Fruit fly (Drosophila melanogaster): ENCODE data around the gene Mbs.

Mbs gene

dm6 chr3L:16034224-16034623 is 17.5 kb upstream of the Mbs start, which contains the start of gene CG42538:
Gene CG42538, plus strand, starts transcription at chr3L:16034524.
- TF ChIP-seq fkh (GFP tag; optimal IDR thresholded peaks at IDR 0.05) (no peak), Blimp-1 (GFP tag; optimal IDR thresholded peaks at IDR 0.05) (no peak)

- TF ChIP-seq svp (GFP tag) = no peak
- no peak for TF ChIP-seq Sox15 (GFP tag; optimal IDR thresholded peaks at IDR 0.05)
- no peak for TF ChIP-seq salr (GFP tag; optimal IDR thresholded peaks at IDR 0.05)
- no peak for TF ChIP-seq acj6 (GFP tag; optimal IDR thresholded peaks at IDR 0.05)
- no peak for TF ChIP-seq Eip78C (GFP tag)
- TF ChIP-seq CG15336 (GFP tag; IDR thresholded peaks at IDR 0.05) = no peak
- TF ChIP-seq lz (GFP tag; optimal IDR thresholded peaks at IDR 0.05) = no peak
- no peak for TF ChIP-seq esn (GFP tag; optimal IDR thresholded peaks at IDR 0.05)
- no peak for TF ChIP-seq cyc (GFP tag; optimal IDR thresholded peaks at IDR 0.05)
- TF ChIP-seq Hr39 (GFP tag; optimal IDR thresholded peaks at IDR 0.05) = no peak
- no peak for TF ChIP-seq spab (GFP tag; optimal IDR thresholded peaks at IDR 0.05)
- no peak for TF ChIP-seq achi (GFP tag; optimal IDR thresholded peaks at IDR 0.05)
- TF ChIP-seq ss (GFP tag; optimal IDR thresholded peaks at IDR 0.05) = no peak
- TF ChIP-seq CG9139 (GFP tag; optimal IDR thresholded peaks at IDR 0.05) = no peak
- TF ChIP-seq CG8632 (GFP tag; optimal IDR thresholded peaks at IDR 0.05) = no peak
- no peak for TF ChIP-seq Met (GFP tag; optimal IDR thresholded peaks at IDR 0.05)
- no peak for TF ChIP-seq CG34406 (GFP tag; optimal IDR thresholded peaks at IDR 0.05)
- TF ChIP-seq CG3919 (GFP tag; optimal IDR thresholded peaks at IDR 0.05) = no peak
- TF ChIP-seq CG32006 (GFP tag; optimal IDR thresholded peaks at IDR 0.05) = no peak
- TF ChIP-seq Eip75B (GFP tag; optimal IDR thresholded peaks at IDR 0.05) = no peak
Observed at dm6 chr3L:16035185-16035584, 16.6 kb upstream of the Mbs start, which contains the start of gene CG5895. Gene CG5895, plus strand, starts transcription at chr3L:16035485.

- TF ChIP-seq CG6276 (GFP tag; optimal IDR thresholded peaks at IDR 0.05) (peak; percentile 76), Sox15 (GFP tag; optimal IDR thresholded peaks at IDR 0.05) (peak; percentile 43), fd59A (GFP tag; optimal IDR thresholded peaks at IDR 0.05) (peak; percentile 39), fkh (GFP tag; optimal IDR thresholded peaks at IDR 0.05) (peak; percentile 43), dac (GFP tag; optimal IDR thresholded peaks at IDR 0.05) (peak; percentile 9), Met (GFP tag; optimal IDR thresholded peaks at IDR 0.05) (peak; percentile 80), fd85E (GFP tag; optimal IDR thresholded peaks at IDR 0.05) (no peak), esn (GFP tag; optimal IDR thresholded peaks at IDR 0.05) (peak; percentile 78), cyc (GFP tag; optimal IDR thresholded peaks at IDR 0.05) (peak; percentile 67), CG6163 (GFP tag; IDR thresholded peaks at IDR 0.05) (peak; percentile 85), CG4318 (GFP tag; optimal IDR thresholded peaks at IDR 0.05) (peak; percentile 35), OdsH (GFP tag; optimal IDR thresholded peaks at IDR 0.05) (peak; percentile 70), Sox102F (GFP tag; optimal IDR thresholded peaks at IDR 0.05) (peak; percentile 76), dsx (GFP tag; optimal IDR thresholded peaks at IDR 0.05; ENCODE audit: poor library complexity, severe bottlenecking) (peak; percentile 42), eg (GFP tag; IDR thresholded peaks at IDR 0.05) (peak; percentile 89), CG3919 (GFP tag; optimal IDR thresholded peaks at IDR 0.05) (peak; percentile 83), CG31627 (GFP tag; optimal IDR thresholded peaks at IDR 0.05) (peak; percentile 73), Gug (GFP tag; IDR thresholded peaks at IDR 0.05) (peak; percentile 73), Smox (GFP tag; optimal IDR thresholded peaks at IDR 0.05) (peak; percentile 78), CG10669 (GFP tag; optimal IDR thresholded peaks at IDR 0.05) (peak; percentile 68), CG32006 (GFP tag; optimal IDR thresholded peaks at IDR 0.05) (peak; percentile 75), CG15336 (GFP tag; IDR thresholded peaks at IDR 0.05) (peak; percentile 91), pdm3 (GFP tag; optimal IDR thresholded peaks at IDR 0.05) (peak; percentile 75), Hr39 (GFP tag; optimal IDR thresholded peaks at IDR 0.05) (peak; percentile 78), Eip75B (GFP tag; optimal IDR thresholded peaks at IDR 0.05) (peak; percentile 84), CG8119 (GFP tag; IDR thresholded peaks at IDR 0.05) (peak; percentile 82; the same call in 2 of the 3 replicates), Lpt (GFP tag; optimal IDR thresholded peaks at IDR 0.05) (peak; percentile 72), Hr4 (GFP tag; optimal IDR thresholded peaks at IDR 0.05) (peak; percentile 78), ss (GFP tag; optimal IDR thresholded peaks at IDR 0.05) (peak; percentile 3 to 49), Eip78C (GFP tag) (peak; percentile 94), topi (GFP tag; optimal IDR thresholded peaks at IDR 0.05) (peak; percentile 65), CG8319 (GFP tag; optimal IDR thresholded peaks at IDR 0.05) (no peak), salr (GFP tag; optimal IDR thresholded peaks at IDR 0.05) (peak; percentile 17 to 50), Ets96B (tag; optimal IDR thresholded peaks at IDR 0.05) (peak; percentile 59), svp (GFP tag) (peak; percentile 88), net (GFP tag; optimal IDR thresholded peaks at IDR 0.05) (peak; percentile 67), acj6 (GFP tag; optimal IDR thresholded peaks at IDR 0.05) (peak; percentile 66), CG11294 (GFP tag; IDR thresholded peaks at IDR 0.05) (peak; percentile 64), CG3032 (tag; optimal IDR thresholded peaks at IDR 0.05) (peak; percentile 74)
Observed at dm6 chr3L:16037048-16037477, 14.7 kb upstream of the Mbs start.

Measured in whole organism, prepupa.